Fruit fly (Drosophila melanogaster): ENCODE measurements around the gene CG14712.
A peak's percentile ranks its signal among the peaks of the same experiment; 100 is the strongest.

Gene CG14712

DNA sequence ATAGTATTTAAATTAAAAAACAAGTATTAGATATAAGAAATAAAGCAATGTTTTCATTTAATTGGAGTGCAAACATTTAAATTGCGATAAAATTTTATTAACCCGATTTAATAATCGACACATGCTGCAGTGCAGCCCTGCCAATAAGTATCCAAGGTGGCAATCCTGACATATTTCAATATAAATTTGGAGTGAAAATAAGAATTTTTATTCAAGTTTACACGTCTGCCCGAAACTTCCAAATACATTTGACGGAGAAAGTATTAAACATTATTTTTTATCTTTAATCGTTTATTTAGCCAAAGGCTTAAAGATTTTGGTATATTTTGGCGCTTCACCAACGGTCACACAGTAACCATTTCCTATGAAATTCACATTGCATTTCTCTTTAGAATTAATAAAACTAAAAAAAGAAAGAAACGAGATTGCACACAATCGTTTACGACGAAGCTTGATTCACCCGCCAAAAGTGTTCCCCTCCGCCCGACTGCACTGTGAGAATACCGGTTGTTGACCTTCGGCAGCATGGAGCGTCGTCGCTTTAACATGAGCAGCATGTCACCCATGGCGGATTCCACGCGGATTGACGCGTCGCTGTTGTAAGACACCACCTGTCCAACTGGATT is at the start of gene CG14712:
CG14712 (plus strand) TSS at position 344 of the 626 bp plus-strand sequence.
- TF ChIP-seq fd96Ca (GFP tag; IDR thresholded peaks at IDR 0.05), result no peak
- peak; percentile 93 for TF ChIP-seq EcR (GFP tag; optimal IDR thresholded peaks at IDR 0.05)
- no peak for TF ChIP-seq CG17806 (tag; optimal IDR thresholded peaks at IDR 0.05)
- no peak for TF ChIP-seq CG32121 (GFP tag; IDR thresholded peaks at IDR 0.05)
- TF ChIP-seq rn (GFP tag; IDR thresholded peaks at IDR 0.05), result no peak

- no peak for TF ChIP-seq D1 (tag; optimal IDR thresholded peaks at IDR 0.05)
- TF ChIP-seq Pif1A (GFP tag; optimal IDR thresholded peaks at IDR 0.05), result no peak
- no peak for TF ChIP-seq CG12605 (GFP tag; IDR thresholded peaks at IDR 0.05)
- TF ChIP-seq CG9948 (tag; optimal IDR thresholded peaks at IDR 0.05), result no peak
- TF ChIP-seq CG15710 (tag; optimal IDR thresholded peaks at IDR 0.05), result no peak
- TF ChIP-seq CG32121 (GFP tag; IDR thresholded peaks at IDR 0.05), result no peak
Observed at dm6 chr3R:11581340-11582252, 47.0 kb upstream of the CG14712 start, which contains the start of gene wkd. Gene wkd, plus strand, starts transcription at chr3R:11581576.

DNA sequence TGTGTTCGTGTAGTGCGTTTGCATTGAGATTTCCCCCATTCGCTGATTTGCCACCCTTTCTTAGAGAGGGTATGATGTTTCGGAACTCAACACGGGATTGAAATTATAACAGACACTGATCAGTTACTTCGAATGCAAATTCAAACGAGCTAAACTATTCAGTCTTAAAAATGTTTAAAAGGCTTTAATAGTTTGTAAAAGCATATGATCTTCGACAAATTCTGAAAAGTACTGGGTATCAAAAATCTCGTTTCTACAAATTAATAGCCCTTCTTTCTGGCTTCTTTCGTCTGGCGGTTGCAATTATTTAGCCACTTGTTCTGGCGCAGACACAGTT is 46.3 kb upstream of the CG14712 start:
- TF ChIP-seq EcR (GFP tag; optimal IDR thresholded peaks at IDR 0.05) (no peak), CG13204 (GFP tag; optimal IDR thresholded peaks at IDR 0.05) (peak; percentile 51), gl (tag; optimal IDR thresholded peaks at IDR 0.05) (peak; percentile 73), CG12605 (GFP tag; IDR thresholded peaks at IDR 0.05) (no peak; the same call in none of the 2 replicates), CG34367 (tag; optimal IDR thresholded peaks at IDR 0.05) (peak; percentile 82), CG4496 (GFP tag; IDR thresholded peaks at IDR 0.05) (peak; percentile 96), CG8301 (tag; optimal IDR thresholded peaks at IDR 0.05) (peak; percentile 93), CG10348 (GFP tag; IDR thresholded peaks at IDR 0.05) (peak; percentile 63; the same call in 1 of the 2 replicates), D1 (tag; optimal IDR thresholded peaks at IDR 0.05) (no peak), Snoo (tag; optimal IDR thresholded peaks at IDR 0.05) (no peak), CG9948 (tag; optimal IDR thresholded peaks at IDR 0.05) (peak; percentile 84), Pif1A (GFP tag; optimal IDR thresholded peaks at IDR 0.05) (no peak), Ets98B (GFP tag; IDR thresholded peaks at IDR 0.05) (peak; percentile 95), rn (GFP tag; IDR thresholded peaks at IDR 0.05) (peak; percentile 67; the same call in 1 of the 2 replicates), CG32121 (GFP tag; IDR thresholded peaks at IDR 0.05) (peak; percentile 95), CG17806 (tag; optimal IDR thresholded peaks at IDR 0.05) (peak; percentile 87), Pif1B (GFP tag; optimal IDR thresholded peaks at IDR 0.05) (no peak), fd96Ca (GFP tag; IDR thresholded peaks at IDR 0.05) (peak; percentile 95), CG15710 (tag; optimal IDR thresholded peaks at IDR 0.05) (peak; percentile 81), CG14655 (GFP tag; optimal IDR thresholded peaks at IDR 0.05) (no peak), CG8159 (tag; optimal IDR thresholded peaks at IDR 0.05) (peak; percentile 84)

- peak; percentile 13; the same call in 1 of the 2 replicates for TF ChIP-seq Ets98B (GFP tag; IDR thresholded peaks at IDR 0.05)
- peak; percentile 32 for TF ChIP-seq EcR (GFP tag; optimal IDR thresholded peaks at IDR 0.05)
- no peak for TF ChIP-seq gl (tag; optimal IDR thresholded peaks at IDR 0.05)
- peak; percentile 62 for TF ChIP-seq CG9948 (tag; optimal IDR thresholded peaks at IDR 0.05)
Observed at dm6 chr3R:11589764-11590358, 38.7 kb upstream of the CG14712 start, which contains the start of gene CG6791. Gene CG6791, minus strand, starts transcription at chr3R:11590146.

DNA sequence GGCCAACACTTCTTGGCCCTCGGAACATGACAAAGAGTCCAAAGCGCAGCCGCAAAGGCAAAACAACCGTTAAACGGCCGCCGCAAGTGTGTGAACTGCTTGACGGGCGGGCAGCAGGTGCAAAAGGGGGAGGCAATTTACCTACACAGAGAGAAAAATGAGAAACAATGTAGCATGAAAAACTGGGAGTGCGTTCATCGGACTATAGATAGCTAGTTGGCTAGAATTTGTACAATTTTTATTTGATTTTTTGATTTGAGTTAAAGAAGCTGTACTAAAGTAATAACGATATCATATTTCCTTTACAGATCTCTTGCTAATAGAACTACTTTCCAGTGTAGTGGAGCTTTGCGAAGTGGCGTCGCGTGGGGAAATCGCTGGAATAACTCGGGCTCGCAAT is 33.0 kb upstream of the CG14712 start:
- TF ChIP-seq CG8159 (tag; optimal IDR thresholded peaks at IDR 0.05) (no peak), CG8301 (tag; optimal IDR thresholded peaks at IDR 0.05) (peak; percentile 49), D1 (tag; optimal IDR thresholded peaks at IDR 0.05) (no peak), rn (GFP tag; IDR thresholded peaks at IDR 0.05) (0 out of 2 replicates have a peak, but pooled peaks have one; percentile 20), CG15710 (tag; optimal IDR thresholded peaks at IDR 0.05) (peak; percentile 20), CG4496 (GFP tag; IDR thresholded peaks at IDR 0.05) (peak; percentile 82), Pif1A (GFP tag; optimal IDR thresholded peaks at IDR 0.05) (no peak), Pif1B (GFP tag; optimal IDR thresholded peaks at IDR 0.05) (no peak), gl (tag; optimal IDR thresholded peaks at IDR 0.05) (no peak), fd96Ca (GFP tag; IDR thresholded peaks at IDR 0.05) (peak; percentile 52; the same call in 2 of the 3 replicates), CG9948 (tag; optimal IDR thresholded peaks at IDR 0.05) (no peak), EcR (GFP tag; optimal IDR thresholded peaks at IDR 0.05) (no peak), CG32121 (GFP tag; IDR thresholded peaks at IDR 0.05) (peak; percentile 62), CG17806 (tag; optimal IDR thresholded peaks at IDR 0.05) (peak; percentile 15), CG34367 (tag; optimal IDR thresholded peaks at IDR 0.05) (no peak), CG10348 (GFP tag; IDR thresholded peaks at IDR 0.05) (no peak), CG12605 (GFP tag; IDR thresholded peaks at IDR 0.05) (peak; percentile 58), Ets98B (GFP tag; IDR thresholded peaks at IDR 0.05) (peak; percentile 75), Snoo (tag; optimal IDR thresholded peaks at IDR 0.05) (no peak), CG13204 (GFP tag; optimal IDR thresholded peaks at IDR 0.05) (no peak), CG14655 (GFP tag; optimal IDR thresholded peaks at IDR 0.05) (no peak)
